Fruit fly (Drosophila melanogaster): Measurements from ENCODE around the gene RpS5a.

RpS5a gene

DNA sequence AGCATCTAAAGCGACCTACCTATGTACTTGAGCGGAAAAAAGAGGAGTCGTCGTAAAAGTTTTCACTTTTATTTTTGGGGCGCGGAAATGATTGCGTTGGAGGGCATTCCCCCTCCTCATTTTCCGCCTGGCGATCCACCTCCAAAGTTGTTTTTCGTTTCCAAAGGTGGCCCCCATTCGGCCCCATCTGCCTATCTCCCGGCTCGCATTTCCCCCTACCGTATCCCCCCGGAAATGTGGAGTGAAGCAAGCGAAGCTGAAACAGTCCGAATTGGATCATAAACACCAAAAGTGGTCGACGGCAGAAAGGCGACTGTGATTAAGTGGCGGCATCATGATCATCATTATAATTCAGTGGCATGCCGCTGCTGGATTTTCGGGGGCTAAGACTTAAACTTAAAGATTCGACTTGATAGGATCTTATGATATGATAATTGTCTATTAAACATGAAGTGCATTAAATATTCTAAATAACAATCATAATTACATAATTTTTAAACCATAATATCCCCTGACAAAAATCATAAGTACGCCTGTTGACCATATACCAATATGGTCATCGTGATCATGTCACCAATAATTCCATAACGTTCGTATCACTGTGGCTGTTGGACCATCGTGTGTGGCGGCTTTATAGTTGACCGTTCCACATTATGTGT is 24.4 kb downstream of the RpS5a start:
- TF ChIP-seq Hr83 (GFP tag; optimal IDR thresholded peaks at IDR 0.05; ENCODE audit: poor library complexity, severe bottlenecking): no peak
- no peak for TF ChIP-seq Abd-B (GFP tag; optimal IDR thresholded peaks at IDR 0.05)
- TF ChIP-seq dsf (GFP tag; optimal IDR thresholded peaks at IDR 0.05; ENCODE audit: borderline replicate concordance): no peak
- no peak for TF ChIP-seq tai (GFP tag; optimal IDR thresholded peaks at IDR 0.05)
- peak; percentile 47 for TF ChIP-seq psq (GFP tag; optimal IDR thresholded peaks at IDR 0.05)
- TF ChIP-seq sv (GFP tag; optimal IDR thresholded peaks at IDR 0.05): peak; percentile 46
- no peak for TF ChIP-seq dl (GFP tag; optimal IDR thresholded peaks at IDR 0.05; ENCODE audit: insufficient read depth in 1 of 2, partially characterized antibody in 2 of 2)
- TF ChIP-seq brk (GFP tag; optimal IDR thresholded peaks at IDR 0.05): no peak
- peak; percentile 28 for TF ChIP-seq Sp1 (GFP tag; optimal IDR thresholded peaks at IDR 0.05)
- no peak for TF ChIP-seq pan (optimal IDR thresholded peaks at IDR 0.05)
- TF ChIP-seq CG9705 (GFP tag; optimal IDR thresholded peaks at IDR 0.05): no peak
- TF ChIP-seq CrebA (GFP tag; optimal IDR thresholded peaks at IDR 0.05; ENCODE audit: borderline replicate concordance): no peak
- no peak for TF ChIP-seq CG32264 (GFP tag; optimal IDR thresholded peaks at IDR 0.05)
- TF ChIP-seq Myc (optimal IDR thresholded peaks at IDR 0.05): no peak
- peak; percentile 50 for TF ChIP-seq ey (GFP tag; optimal IDR thresholded peaks at IDR 0.05)
- peak; percentile 52 for TF ChIP-seq rgr (GFP tag; optimal IDR thresholded peaks at IDR 0.05)
- TF ChIP-seq dmrt93B (GFP tag; optimal IDR thresholded peaks at IDR 0.05): no peak
- TF ChIP-seq h (GFP tag; optimal IDR thresholded peaks at IDR 0.05): peak; percentile 54
- TF ChIP-seq woc (GFP tag; optimal IDR thresholded peaks at IDR 0.05): no peak
- TF ChIP-seq Hnf4 (GFP tag; optimal IDR thresholded peaks at IDR 0.05): peak; percentile 14
- peak; percentile 48 for TF ChIP-seq br (GFP tag; optimal IDR thresholded peaks at IDR 0.05)
- TF ChIP-seq OdsH (GFP tag; optimal IDR thresholded peaks at IDR 0.05): peak; percentile 56
- peak; percentile 60 for TF ChIP-seq HLH106 (tag; optimal IDR thresholded peaks at IDR 0.05)
- TF ChIP-seq Hr78 (GFP tag; optimal IDR thresholded peaks at IDR 0.05): no peak
- TF ChIP-seq Rel (GFP tag; optimal IDR thresholded peaks at IDR 0.05): no peak
- TF ChIP-seq Rel (tag; optimal IDR thresholded peaks at IDR 0.05): peak; percentile 36
- no peak for TF ChIP-seq Dif (GFP tag; optimal IDR thresholded peaks at IDR 0.05; ENCODE audit: partially characterized antibody)
- TF ChIP-seq GATAd (GFP tag; optimal IDR thresholded peaks at IDR 0.05): no peak
- TF ChIP-seq lola (GFP tag; optimal IDR thresholded peaks at IDR 0.05): no peak
- TF ChIP-seq Dfd (GFP tag; optimal IDR thresholded peaks at IDR 0.05): no peak
- TF ChIP-seq sage (GFP tag; optimal IDR thresholded peaks at IDR 0.05): peak; percentile 11
- TF ChIP-seq jim (GFP tag; optimal IDR thresholded peaks at IDR 0.05): no peak
- no peak for TF ChIP-seq N (GFP tag; optimal IDR thresholded peaks at IDR 0.05)
- peak; percentile 44 for TF ChIP-seq fru (GFP tag; optimal IDR thresholded peaks at IDR 0.05)
- peak in 1 of 2 experiments; percentile 63 for TF ChIP-seq foxo (GFP tag; optimal IDR thresholded peaks at IDR 0.05)

DNA sequence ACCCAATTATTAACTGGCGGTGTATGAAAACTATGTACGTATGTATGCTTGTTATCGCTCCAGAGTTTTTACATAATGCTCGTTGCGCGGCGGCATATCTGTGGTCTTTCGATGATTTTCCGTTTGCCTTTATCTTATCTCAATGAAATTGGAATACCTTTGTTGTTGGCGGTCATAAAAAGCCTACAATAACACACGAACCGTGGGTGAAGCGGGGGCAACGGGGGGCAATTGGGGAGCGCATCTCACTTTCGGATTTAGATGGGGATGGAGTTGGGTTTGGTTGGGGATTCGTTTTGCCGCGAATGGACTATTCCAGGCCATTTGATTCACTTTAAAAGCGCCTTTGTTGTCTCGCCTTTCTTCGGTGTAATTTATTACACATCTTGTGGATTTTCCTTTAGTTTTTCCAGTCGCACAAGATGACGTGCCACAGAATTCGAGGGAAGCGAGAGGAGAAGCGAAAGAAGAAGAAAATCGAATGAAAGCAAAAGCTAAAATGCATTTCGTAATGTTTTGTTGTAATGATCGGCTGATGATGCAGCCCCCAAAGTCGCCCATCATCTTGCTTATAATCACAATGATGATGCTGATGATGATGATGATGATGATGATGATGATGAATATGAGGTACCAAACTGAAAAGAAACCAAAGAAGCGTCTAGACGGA is 25.5 kb downstream of the RpS5a start:
- no peak for TF ChIP-seq Hr78 (GFP tag; optimal IDR thresholded peaks at IDR 0.05)
- TF ChIP-seq rgr (GFP tag; optimal IDR thresholded peaks at IDR 0.05): no peak

DNA sequence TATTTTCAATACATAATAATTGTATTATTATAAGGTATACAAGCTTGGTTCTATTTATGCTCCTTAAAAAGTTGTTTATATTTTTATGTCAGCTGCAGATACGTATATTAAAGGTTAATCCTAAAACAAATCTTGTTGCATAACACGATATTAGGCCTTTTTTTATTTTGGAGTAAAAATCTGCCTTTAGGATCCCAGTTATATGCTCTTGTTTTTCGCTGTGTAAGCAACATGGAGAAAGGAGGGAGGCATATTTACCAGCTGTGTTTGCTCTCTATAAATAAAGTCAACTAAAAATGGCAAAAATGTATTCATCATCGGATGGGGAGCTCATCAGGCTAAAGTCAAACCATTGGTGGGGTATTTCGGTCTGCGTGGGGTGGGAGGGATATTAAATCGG is 26.5 kb downstream of the RpS5a start:
- TF ChIP-seq rgr (GFP tag; optimal IDR thresholded peaks at IDR 0.05) (peak; percentile 11), fru (GFP tag; optimal IDR thresholded peaks at IDR 0.05) (peak; percentile 40), Hnf4 (GFP tag; optimal IDR thresholded peaks at IDR 0.05) (no peak), dl (GFP tag; optimal IDR thresholded peaks at IDR 0.05; ENCODE audit: insufficient read depth in 1 of 2, partially characterized antibody in 2 of 2) (no peak), woc (GFP tag; optimal IDR thresholded peaks at IDR 0.05) (no peak), sage (GFP tag; optimal IDR thresholded peaks at IDR 0.05) (no peak), HLH106 (tag; optimal IDR thresholded peaks at IDR 0.05) (peak; percentile 26), Rel (GFP tag; optimal IDR thresholded peaks at IDR 0.05) (no peak), Rel (tag; optimal IDR thresholded peaks at IDR 0.05) (no peak), jim (GFP tag; optimal IDR thresholded peaks at IDR 0.05) (no peak), Hr83 (GFP tag; optimal IDR thresholded peaks at IDR 0.05; ENCODE audit: poor library complexity, severe bottlenecking) (peak; percentile 94), psq (GFP tag; optimal IDR thresholded peaks at IDR 0.05) (peak; percentile 8), h (GFP tag; optimal IDR thresholded peaks at IDR 0.05) (peak; percentile 40), sv (GFP tag; optimal IDR thresholded peaks at IDR 0.05) (peak; percentile 7), OdsH (GFP tag; optimal IDR thresholded peaks at IDR 0.05) (no peak), Dif (GFP tag; optimal IDR thresholded peaks at IDR 0.05; ENCODE audit: partially characterized antibody) (no peak), Vsx2 (GFP tag; optimal IDR thresholded peaks at IDR 0.05; ENCODE audit: partially characterized antibody) (no peak), tai (GFP tag; optimal IDR thresholded peaks at IDR 0.05) (no peak), usp (GFP tag; optimal IDR thresholded peaks at IDR 0.05) (no peak), brk (GFP tag; optimal IDR thresholded peaks at IDR 0.05) (no peak), dmrt93B (GFP tag; optimal IDR thresholded peaks at IDR 0.05) (peak; percentile 33), Jra (GFP tag; optimal IDR thresholded peaks at IDR 0.05) (no peak), CrebA (GFP tag; optimal IDR thresholded peaks at IDR 0.05; ENCODE audit: borderline replicate concordance) (no peak), N (GFP tag; optimal IDR thresholded peaks at IDR 0.05) (no peak), ey (GFP tag; optimal IDR thresholded peaks at IDR 0.05) (no peak), br (GFP tag; optimal IDR thresholded peaks at IDR 0.05) (no peak), CG32264 (GFP tag; optimal IDR thresholded peaks at IDR 0.05) (peak; percentile 29), Myc (optimal IDR thresholded peaks at IDR 0.05) (no peak), CG9705 (GFP tag; optimal IDR thresholded peaks at IDR 0.05) (peak; percentile 1), Dfd (GFP tag; optimal IDR thresholded peaks at IDR 0.05) (no peak), dsf (GFP tag; optimal IDR thresholded peaks at IDR 0.05; ENCODE audit: borderline replicate concordance) (no peak), Mio (GFP tag; optimal IDR thresholded peaks at IDR 0.05) (no peak), pan (optimal IDR thresholded peaks at IDR 0.05) (no peak), foxo (GFP tag; optimal IDR thresholded peaks at IDR 0.05) (peak in 1 of 2 experiments; percentile 52), Sp1 (GFP tag; optimal IDR thresholded peaks at IDR 0.05) (peak; percentile 1), Hr78 (GFP tag; optimal IDR thresholded peaks at IDR 0.05) (no peak), GATAd (GFP tag; optimal IDR thresholded peaks at IDR 0.05) (no peak), Abd-B (GFP tag; optimal IDR thresholded peaks at IDR 0.05) (no peak)
